Fruit fly (Drosophila melanogaster) whole organism, adult: ENCODE measurements around the gene Tango5.

ENCODE experiments used
- CG7101 ChIP-seq: fragments of 200-800 bp; sonication (Bioruptor generic); optimal IDR thresholded peaks from 2 replicates; lab custom pipeline; 2018; ENCODE audit warnings: missing biosample characterization, mild to moderate bottlenecking, missing genetic modification characterization, moderate library complexity
- Hr96 ChIP-seq: fragments of 200-800 bp; sonication (Bioruptor generic); optimal IDR thresholded peaks from 2 replicates; lab custom pipeline; 2016; ENCODE audit warnings: missing biosample characterization, missing genetic modification characterization
- ovo ChIP-seq: fragments of 200-800 bp; sonication (Bioruptor generic); optimal IDR thresholded peaks from 2 replicates; lab custom pipeline; 2016; ENCODE audit warnings: missing biosample characterization, missing genetic modification characterization
- tj ChIP-seq: fragments of 200-800 bp; sonication (Bioruptor generic); optimal IDR thresholded peaks from 3 replicates; lab custom pipeline; 2017; ENCODE audit warnings: missing biosample characterization, mild to moderate bottlenecking, missing genetic modification characterization, moderate library complexity
- toe ChIP-seq: fragments of 200-800 bp; sonication (Bioruptor generic); optimal IDR thresholded peaks from 2 replicates; lab custom pipeline; 2016; ENCODE audit warnings: missing biosample characterization, missing genetic modification characterization

DNA sequence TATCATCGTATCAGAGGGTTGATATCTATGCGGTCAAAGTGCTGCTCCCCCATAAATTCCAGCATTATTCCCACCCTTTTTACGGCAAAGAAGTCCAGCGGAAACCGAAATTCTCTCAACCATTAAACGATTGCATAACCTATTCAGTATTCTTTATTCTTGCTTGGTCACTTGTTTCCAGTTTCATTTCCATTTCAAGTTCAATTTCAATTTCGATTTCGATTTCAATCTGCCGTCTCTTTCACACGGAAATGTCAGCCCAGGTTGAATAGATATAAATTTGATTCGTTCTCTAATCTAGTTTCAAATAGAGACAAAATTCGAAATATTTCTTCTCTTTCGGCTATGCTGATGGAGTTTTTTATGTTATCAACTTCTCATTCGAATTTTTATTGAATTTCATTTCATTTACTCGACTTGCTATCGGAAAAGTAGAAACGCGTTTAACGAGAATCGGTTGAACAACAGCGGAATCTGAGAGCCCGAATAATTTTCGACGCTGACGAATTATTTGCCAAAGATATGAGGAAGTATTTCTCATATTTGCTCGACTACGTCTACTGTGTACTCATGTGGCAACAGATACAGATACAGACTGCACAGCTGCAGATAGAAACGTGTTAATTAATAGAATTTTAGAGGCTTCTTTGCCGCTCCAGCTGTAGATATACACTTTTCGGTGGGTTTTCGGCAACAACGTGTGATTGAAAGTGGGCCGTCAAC is 31.3 kb downstream of the Tango5 start:
- no peak for TF ChIP-seq CG7101 (tag; lab: Kevin White, UChicago)
- no peak for TF ChIP-seq tj (GFP tag; lab: Kevin White, UChicago)
- no peak for TF ChIP-seq ovo (GFP tag; lab: Kevin White, UChicago)
- TF ChIP-seq Hr96 (GFP tag; lab: Kevin White, UChicago), result no peak
- no peak for TF ChIP-seq toe (GFP tag; lab: Kevin White, UChicago)
